Fruit fly (Drosophila melanogaster) whole organism, embryonic: ENCODE data around the gene Ts.
A peak's percentile ranks its signal among the peaks of the same experiment; 100 is the strongest.

Experiments
- Adf1 ChIP-seq: fragments of 200-800 bp; sonication (Bioruptor generic); IDR thresholded peaks from 2 replicates; pipeline ENCODE4 v1.3.6; 2022; ENCODE audit warnings: missing biosample characterization, missing genetic modification characterization
- Atf-2 ChIP-seq: fragments of 200-800 bp; sonication (Bioruptor generic); optimal IDR thresholded peaks from 2 replicates; lab custom pipeline; 2016; ENCODE audit warnings: missing biosample characterization, missing genetic modification characterization
- CG10267 ChIP-seq: fragments of 200-800 bp; sonication (Bioruptor generic); optimal IDR thresholded peaks from 2 replicates; lab custom pipeline; 2018; ENCODE audit warnings: missing biosample characterization, mild to moderate bottlenecking, missing genetic modification characterization, moderate library complexity
- CG10543 ChIP-seq: fragments of 200-800 bp; sonication (Bioruptor generic); optimal IDR thresholded peaks from 3 replicates; lab custom pipeline; 2017; ENCODE audit warnings: missing biosample characterization, mild to moderate bottlenecking, missing genetic modification characterization, moderate library complexity
- CG10654 ChIP-seq: fragments of 200-800 bp; sonication (Bioruptor generic); optimal IDR thresholded peaks from 2 replicates; lab custom pipeline; 2016; ENCODE audit warnings: missing biosample characterization, missing genetic modification characterization
- CG11085 ChIP-seq: fragments of 200-800 bp; sonication (Bioruptor generic); IDR thresholded peaks from 2 replicates; pipeline ENCODE4 v1.3.6; 2022; ENCODE audit warnings: missing biosample characterization, missing genetic modification characterization
- CG12155 ChIP-seq: fragments of 200-800 bp; sonication (Bioruptor generic); optimal IDR thresholded peaks from 3 replicates; lab custom pipeline; 2016; ENCODE audit warnings: missing biosample characterization, missing genetic modification characterization
- CG14860 ChIP-seq: fragments of 200-800 bp; sonication (Bioruptor generic); IDR thresholded peaks from 3 replicates; pipeline ENCODE4 v1.3.6; 2022; ENCODE audit warnings: missing biosample characterization, missing genetic modification characterization; ENCODE audit not compliant: partially characterized antibody
- CG1603 ChIP-seq: fragments of 200-800 bp; sonication (Bioruptor generic); optimal IDR thresholded peaks from 2 replicates; lab custom pipeline; 2019; ENCODE audit warnings: missing biosample characterization, mild to moderate bottlenecking, missing genetic modification characterization, moderate library complexity
- CG17802 ChIP-seq: fragments of 200-800 bp; sonication (Bioruptor generic); optimal IDR thresholded peaks from 2 replicates; lab custom pipeline; 2018; ENCODE audit warnings: missing biosample characterization, mild to moderate bottlenecking, missing genetic modification characterization, moderate library complexity
- CG1792 ChIP-seq: fragments of 200-800 bp; sonication (Bioruptor generic); optimal IDR thresholded peaks from 2 replicates; lab custom pipeline; 2016; ENCODE audit warnings: missing biosample characterization, missing genetic modification characterization
- CG18011 ChIP-seq: fragments of 200-800 bp; sonication (Bioruptor generic); optimal IDR thresholded peaks from 2 replicates; lab custom pipeline; 2017; ENCODE audit warnings: missing biosample characterization, missing genetic modification characterization, mild to moderate bottlenecking, moderate library complexity, missing genotype
- CG30431 ChIP-seq: fragments of 200-800 bp; sonication (Bioruptor generic); optimal IDR thresholded peaks from 2 replicates; lab custom pipeline; 2017; ENCODE audit warnings: missing biosample characterization, missing genetic modification characterization
- CG31388 ChIP-seq: fragments of 200-800 bp; sonication (Bioruptor generic); optimal IDR thresholded peaks from 2 replicates; lab custom pipeline; 2016; ENCODE audit warnings: missing biosample characterization, missing genetic modification characterization
- CG6683 ChIP-seq: fragments of 200-800 bp; sonication (Bioruptor generic); optimal IDR thresholded peaks from 2 replicates; lab custom pipeline; 2017; ENCODE audit warnings: missing biosample characterization, mild to moderate bottlenecking, missing genetic modification characterization, missing genetic modification reagents
- CG7556 ChIP-seq: fragments of 200-800 bp; sonication (Bioruptor generic); optimal IDR thresholded peaks from 2 replicates; lab custom pipeline; 2017; ENCODE audit warnings: missing biosample characterization, mild to moderate bottlenecking, missing genetic modification characterization
- CG8765 ChIP-seq: fragments of 200-800 bp; sonication (Bioruptor generic); IDR thresholded peaks from 2 replicates; pipeline ENCODE4 v1.3.6; 2022; ENCODE audit warnings: missing biosample characterization, missing genetic modification characterization
- CG9609 ChIP-seq: fragments of 200-800 bp; sonication (Bioruptor generic); optimal IDR thresholded peaks from 3 replicates; lab custom pipeline; 2016; ENCODE audit warnings: missing biosample characterization, missing genetic modification characterization
- Camta ChIP-seq: fragments of 200-800 bp; sonication (Bioruptor generic); optimal IDR thresholded peaks from 2 replicates; lab custom pipeline; 2016; ENCODE audit warnings: missing biosample characterization, missing genetic modification characterization
- Doc3 ChIP-seq: fragments of 200-800 bp; sonication (Bioruptor generic); IDR thresholded peaks from 3 replicates; pipeline ENCODE4 v1.3.6; 2022; ENCODE audit warnings: missing biosample characterization, missing genetic modification characterization; ENCODE audit not compliant: partially characterized antibody
- Dref ChIP-seq: fragments of 200-800 bp; sonication (Bioruptor generic); IDR thresholded peaks from 2 replicates; pipeline ENCODE4 v1.3.6; 2022; ENCODE audit warnings: missing biosample characterization, missing genetic modification characterization
- Lim3 ChIP-seq: fragments of 200-800 bp; sonication (Bioruptor generic); IDR thresholded peaks from 2 replicates; pipeline ENCODE4 v1.3.6; 2022; ENCODE audit warnings: missing biosample characterization, missing genetic modification characterization
- NC2α ChIP-seq: fragments of 200-800 bp; sonication (Bioruptor generic); optimal IDR thresholded peaks from 2 replicates; lab custom pipeline; 2016; ENCODE audit warnings: missing biosample characterization, missing genetic modification characterization
- Oaz ChIP-seq: fragments of 200-800 bp; sonication (Bioruptor generic); IDR thresholded peaks from 2 replicates; pipeline ENCODE4 v1.3.6; 2022; ENCODE audit warnings: missing biosample characterization, missing genetic modification characterization
- Poxn ChIP-seq: fragments of 200-800 bp; sonication (Bioruptor generic); IDR thresholded peaks from 2 replicates; pipeline ENCODE4 v1.3.6; 2022; ENCODE audit warnings: missing biosample characterization, missing genetic modification characterization
- YL-1 ChIP-seq: fragments of 200-800 bp; sonication (Bioruptor generic); optimal IDR thresholded peaks from 3 replicates; lab custom pipeline; 2017; ENCODE audit warnings: missing biosample characterization, mild to moderate bottlenecking, missing genetic modification characterization
- ab ChIP-seq: fragments of 200-800 bp; sonication (Bioruptor generic); optimal IDR thresholded peaks from 2 replicates; lab custom pipeline; 2016; ENCODE audit warnings: missing biosample characterization, missing genetic modification characterization
- ac ChIP-seq: fragments of 200-800 bp; sonication (Bioruptor generic); optimal IDR thresholded peaks from 3 replicates; lab custom pipeline; 2017; ENCODE audit warnings: missing biosample characterization, mild to moderate bottlenecking, missing genetic modification characterization
- bsh ChIP-seq, 2 experiments: fragments of 200-800 bp; sonication (Bioruptor generic); optimal IDR thresholded peaks; 2 replicates each; lab custom pipeline; 2017 to 2018; ENCODE audit warnings: mild to moderate bottlenecking in 2 of 2, missing biosample characterization in 2 of 2, missing genetic modification characterization in 2 of 2, moderate library complexity in 1 of 2
- btn ChIP-seq: fragments of 200-800 bp; sonication (Bioruptor generic); optimal IDR thresholded peaks from 2 replicates; lab custom pipeline; 2016; ENCODE audit warnings: missing biosample characterization, missing genetic modification characterization
- cato ChIP-seq: fragments of 200-800 bp; sonication (Bioruptor generic); optimal IDR thresholded peaks from 2 replicates; lab custom pipeline; 2016; ENCODE audit warnings: missing biosample characterization, missing genetic modification characterization, borderline replicate concordance
- caup ChIP-seq: fragments of 200-800 bp; sonication (Bioruptor generic); optimal IDR thresholded peaks from 3 replicates; lab custom pipeline; 2017; ENCODE audit warnings: missing biosample characterization, mild to moderate bottlenecking, missing genetic modification characterization, moderate library complexity; ENCODE audit not compliant: severe bottlenecking
- chinmo ChIP-seq: fragments of 200-800 bp; sonication (Bioruptor generic); IDR thresholded peaks from 4 replicates; pipeline ENCODE4 v1.3.6; 2022; ENCODE audit warnings: missing biosample characterization, missing genetic modification characterization; ENCODE audit not compliant: partially characterized antibody
- dm ChIP-seq: fragments of 200-800 bp; sonication (Bioruptor generic); optimal IDR thresholded peaks from 3 replicates; lab custom pipeline; 2016; ENCODE audit warnings: missing biosample characterization, missing genetic modification characterization
- dmrt99B ChIP-seq: fragments of 200-800 bp; sonication (Bioruptor generic); optimal IDR thresholded peaks from 2 replicates; lab custom pipeline; 2018; ENCODE audit warnings: missing biosample characterization, mild to moderate bottlenecking, missing genetic modification characterization, moderate library complexity
- dysf ChIP-seq: fragments of 200-800 bp; sonication (Bioruptor generic); IDR thresholded peaks from 3 replicates; pipeline ENCODE4 v1.3.6; 2022; ENCODE audit warnings: missing biosample characterization, missing genetic modification characterization
- fd102C ChIP-seq: fragments of 200-800 bp; sonication (Bioruptor generic); optimal IDR thresholded peaks from 2 replicates; lab custom pipeline; 2018; ENCODE audit warnings: missing biosample characterization, mild to moderate bottlenecking, missing genetic modification characterization, moderate library complexity
- grn ChIP-seq: fragments of 200-800 bp; sonication (Bioruptor generic); optimal IDR thresholded peaks from 3 replicates; lab custom pipeline; 2017; ENCODE audit warnings: missing biosample characterization, missing genetic modification characterization
- gsb ChIP-seq: fragments of 200-800 bp; sonication (Bioruptor generic); IDR thresholded peaks from 2 replicates; pipeline ENCODE4 v1.3.6; 2022; ENCODE audit warnings: missing biosample characterization, missing genetic modification characterization
- insv ChIP-seq, 2 experiments: fragments of 200-800 bp; sonication (Bioruptor generic); optimal IDR thresholded peaks; 3 replicates each; lab custom pipeline; 2016 to 2018; ENCODE audit warnings: missing biosample characterization in 2 of 2, missing genetic modification characterization in 2 of 2
- jumu ChIP-seq: fragments of 200-800 bp; sonication (Bioruptor generic); optimal IDR thresholded peaks from 3 replicates; lab custom pipeline; 2016; ENCODE audit warnings: missing biosample characterization, missing genetic modification characterization
- lola ChIP-seq, 3 experiments: fragments of >200 bp in 2 of 3; fragments of 200-800 bp in 1 of 3; sonication (Bioruptor generic) in 1 of 3; optimal IDR thresholded peaks; 2 replicates each; lab custom pipeline; 2017 to 2019; ENCODE audit warnings: missing biosample characterization in 3 of 3, missing genetic modification characterization in 3 of 3, mild to moderate bottlenecking in 1 of 3, moderate library complexity in 1 of 3
- luna ChIP-seq: fragments of 200-800 bp; sonication (Bioruptor generic); optimal IDR thresholded peaks from 2 replicates; lab custom pipeline; 2016; ENCODE audit warnings: missing biosample characterization, missing genetic modification characterization
- pb ChIP-seq: fragments of 200-800 bp; sonication (Bioruptor generic); optimal IDR thresholded peaks from 3 replicates; lab custom pipeline; 2016; ENCODE audit warnings: missing biosample characterization, missing genetic modification characterization
- pnt ChIP-seq: fragments of 200-800 bp; sonication (Bioruptor generic); optimal IDR thresholded peaks from 3 replicates; lab custom pipeline; 2016; ENCODE audit warnings: missing biosample characterization, missing genetic modification characterization
- sna ChIP-seq: fragments of 200-800 bp; sonication (Bioruptor generic); IDR thresholded peaks from 2 replicates; pipeline ENCODE4 v1.3.6; 2022; ENCODE audit warnings: missing biosample characterization, missing genetic modification characterization; ENCODE audit not compliant: partially characterized antibody
- stc ChIP-seq: fragments of 200-800 bp; sonication (Bioruptor generic); IDR thresholded peaks from 2 replicates; pipeline ENCODE4 v1.3.6; 2022; ENCODE audit warnings: missing biosample characterization, missing genetic modification characterization
- unc-4 ChIP-seq: fragments of 200-800 bp; sonication (Bioruptor generic); IDR thresholded peaks from 2 replicates; pipeline ENCODE4 v1.3.6; 2022; ENCODE audit warnings: missing biosample characterization, missing genetic modification characterization; ENCODE audit not compliant: partially characterized antibody

Ts gene

DNA sequence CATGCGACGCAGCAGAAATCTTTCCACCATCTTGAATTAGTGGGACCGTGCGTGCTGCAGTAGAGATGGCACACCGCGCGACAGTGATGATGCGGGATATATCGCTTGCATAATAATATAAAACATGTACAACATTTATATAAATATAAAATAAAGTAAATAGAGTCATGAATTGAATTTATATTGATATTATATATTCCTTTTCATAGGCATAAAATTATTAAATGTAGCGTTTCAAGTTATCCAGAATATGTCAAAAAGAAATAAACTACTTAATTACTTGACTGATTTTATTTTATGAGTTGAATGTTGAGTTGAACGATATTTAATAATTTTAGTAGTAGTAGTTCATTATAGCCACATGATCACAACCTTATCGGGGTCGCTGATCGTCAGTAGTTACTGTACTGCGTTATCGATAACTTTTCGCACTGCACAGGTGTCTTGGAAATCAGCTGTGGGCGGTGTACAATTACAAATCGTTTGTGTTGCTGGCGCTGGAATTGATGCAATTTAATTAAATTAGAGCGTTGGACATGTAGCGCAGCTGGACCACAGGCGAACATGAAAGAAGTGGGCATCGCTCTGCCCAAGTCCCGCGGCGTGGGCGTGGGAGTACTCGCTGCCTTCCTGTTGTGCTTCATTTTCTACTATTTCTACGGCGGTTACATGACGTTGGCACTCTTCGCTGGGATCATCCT, 18.4 kb upstream of the Ts start, which contains the start of the genes Chd1 and Bem46 (continued):
- TF ChIP-seq dysf (GFP tag; lab: Robert Waterston, UW): peak; percentile 88
- peak; percentile 69 for TF ChIP-seq CG18011
- TF ChIP-seq lola (GFP tag; optimal IDR thresholded peaks at IDR 0.05; lab: Kevin White, UChicago): peak in 1 of 3 experiments; percentile 87
- 0 out of 4 replicates have a peak, but pooled peaks have one; percentile 40 for TF ChIP-seq chinmo
- peak; percentile 11 for TF ChIP-seq CG31388 (GFP tag; lab: Kevin White, UChicago)
- peak; percentile 23 for TF ChIP-seq Camta (GFP tag; lab: Kevin White, UChicago)
- peak in 1 of 2 experiments; percentile 81 for TF ChIP-seq bsh (GFP tag; optimal IDR thresholded peaks at IDR 0.05; lab: Kevin White, UChicago)
- TF ChIP-seq unc-4 (GFP tag; lab: Robert Waterston, UW): 0 out of 2 replicates have a peak, but pooled peaks have one; percentile 14
- TF ChIP-seq dmrt99B (tag; lab: Kevin White, UChicago): no peak
- peak; percentile 74 for TF ChIP-seq ab (GFP tag; lab: Kevin White, UChicago)
- peak; percentile 69 for TF ChIP-seq jumu (GFP tag; lab: Kevin White, UChicago)
- no peak for TF ChIP-seq btn (GFP tag; lab: Kevin White, UChicago)
- no peak for TF ChIP-seq pb
- TF ChIP-seq CG30431: peak; percentile 72
- peak; percentile 74 for TF ChIP-seq pnt (GFP tag; lab: Kevin White, UChicago)
- no peak for TF ChIP-seq Doc3
- TF ChIP-seq Oaz: peak; percentile 67
- peak; percentile 57 for TF ChIP-seq Atf-2 (GFP tag; lab: Kevin White, UChicago)
- TF ChIP-seq CG8765 (GFP tag; lab: Robert Waterston, UW): peak; percentile 66
- peak in 1 of 2 experiments; percentile 54 for TF ChIP-seq insv (GFP tag; optimal IDR thresholded peaks at IDR 0.05; lab: Kevin White, UChicago)
- TF ChIP-seq YL-1 (GFP tag; lab: Kevin White, UChicago): peak; percentile 90
- TF ChIP-seq dm (GFP tag; lab: Kevin White, UChicago): peak; percentile 58
- peak; percentile 83 for TF ChIP-seq caup (GFP tag; lab: Kevin White, UChicago)
- peak; percentile 50 for TF ChIP-seq CG6683 (GFP tag; lab: Kevin White, UChicago)
- peak; percentile 88 for TF ChIP-seq CG7556
- peak; percentile 57; the same call in 1 of the 2 replicates for TF ChIP-seq CG11085 (GFP tag; lab: Robert Waterston, UW)
- no peak for TF ChIP-seq ac (GFP tag; lab: Kevin White, UChicago)
- TF ChIP-seq Lim3 (GFP tag; lab: Robert Waterston, UW): no peak
- peak; percentile 44; the same call in 1 of the 2 replicates for TF ChIP-seq Poxn
- peak; percentile 85 for TF ChIP-seq CG10654 (GFP tag; lab: Kevin White, UChicago)
- no peak for TF ChIP-seq luna (GFP tag; lab: Kevin White, UChicago)
- peak; percentile 88 for TF ChIP-seq CG12155 (GFP tag; lab: Kevin White, UChicago)
- TF ChIP-seq cato (GFP tag; lab: Kevin White, UChicago): peak; percentile 77
- peak; percentile 65 for TF ChIP-seq Dref
- no peak for TF ChIP-seq NC2α (GFP tag; lab: Kevin White, UChicago)
- peak; percentile 42; the same call in 1 of the 2 replicates for TF ChIP-seq gsb (GFP tag; lab: Robert Waterston, UW)
- TF ChIP-seq sna (GFP tag; lab: Robert Waterston, UW): no peak
- no peak for TF ChIP-seq fd102C (GFP tag; lab: Kevin White, UChicago)
- TF ChIP-seq stc (GFP tag; lab: Robert Waterston, UW): peak; percentile 35; the same call in 1 of the 2 replicates
- TF ChIP-seq CG10543 (GFP tag; lab: Kevin White, UChicago): peak; percentile 90
- TF ChIP-seq CG14860 (GFP tag; lab: Robert Waterston, UW): no peak
- TF ChIP-seq CG1792 (GFP tag; lab: Kevin White, UChicago): peak; percentile 38
- peak; percentile 63 for TF ChIP-seq CG9609 (GFP tag; lab: Kevin White, UChicago)
- TF ChIP-seq Adf1: peak; percentile 40; the same call in 1 of the 2 replicates
- peak; percentile 50 for TF ChIP-seq CG17802
- TF ChIP-seq grn (GFP tag; lab: Kevin White, UChicago): no peak
- peak; percentile 81 for TF ChIP-seq CG10267 (tag; lab: Kevin White, UChicago)
- TF ChIP-seq CG1603 (tag; lab: Kevin White, UChicago): peak; percentile 72
